Worm (Caenorhabditis elegans): ENCODE results near the gene T28D9.4.

- TF ChIP-seq pax-1 (tag; optimal IDR thresholded peaks at IDR 0.05) (no peak), ama-1 (optimal IDR thresholded peaks at IDR 0.05) (no peak), pha-4 (tag; optimal IDR thresholded peaks at IDR 0.05) (no peak), pqm-1 (tag; optimal IDR thresholded peaks at IDR 0.05) (no peak), che-1 (tag; optimal IDR thresholded peaks at IDR 0.05) (no peak), odd-2 (tag; optimal IDR thresholded peaks at IDR 0.05) (no peak)
These were observed 39.9 kb upstream of the T28D9.4 start for ce11 chrII:6436845-6437244.
